Worm (Caenorhabditis elegans) whole organism, L2 larva: ENCODE data around the gene C27F2.4.
"Not testable (repeated sequence)": the region's sequence is repeated elsewhere in the genome, so short reads cannot be mapped to it uniquely, and the experiment has no call there.

Experiments
- C34F6.9 ChIP-seq: fragments of 150-350 bp; optimal IDR thresholded peaks from 2 replicates; lab custom pipeline; 2014; ENCODE audit warnings: missing biosample characterization, missing genetic modification characterization
- R02D3.7 ChIP-seq: fragments of 150-350 bp; optimal IDR thresholded peaks from 2 replicates; lab custom pipeline; 2014; ENCODE audit warnings: missing biosample characterization, missing genetic modification characterization
- Y55F3AM.14 ChIP-seq: fragments of 200-800 bp; sonication (Bioruptor generic); optimal IDR thresholded peaks from 2 replicates; lab custom pipeline; 2018; ENCODE audit warnings: mild to moderate bottlenecking, missing genetic modification characterization, missing compliant biosample characterization
- ZK546.5 ChIP-seq: sonication (generic microtip); optimal IDR thresholded peaks from 2 replicates; lab custom pipeline; 2017; ENCODE audit warnings: missing biosample characterization, missing genetic modification characterization
- aly-2 ChIP-seq: fragments of 150-350 bp; optimal IDR thresholded peaks from 2 replicates; lab custom pipeline; 2014; ENCODE audit warnings: missing biosample characterization, missing genetic modification characterization
- ama-1 ChIP-seq: fragments of 150-350 bp; optimal IDR thresholded peaks from 2 replicates; lab custom pipeline; 2018; ENCODE audit warnings: inconsistent platforms
- ceh-16 ChIP-seq: fragments of 150-350 bp; optimal IDR thresholded peaks from 2 replicates; lab custom pipeline; 2014; ENCODE audit warnings: missing biosample characterization, missing genetic modification characterization
- ceh-82 ChIP-seq: fragments of 150-350 bp; optimal IDR thresholded peaks from 2 replicates; lab custom pipeline; 2014; ENCODE audit warnings: missing biosample characterization, missing genetic modification characterization
- crh-2 ChIP-seq: sonication (generic microtip); optimal IDR thresholded peaks from 2 replicates; lab custom pipeline; 2017; ENCODE audit warnings: missing biosample characterization, missing genetic modification characterization
- egl-27 ChIP-seq: sonication (generic microtip); optimal IDR thresholded peaks from 3 replicates; lab custom pipeline; 2017; ENCODE audit warnings: missing biosample characterization, missing genetic modification reagents, missing genetic modification characterization
- elt-1 ChIP-seq: fragments of 150-350 bp; optimal IDR thresholded peaks from 2 replicates; lab custom pipeline; 2014; ENCODE audit warnings: missing biosample characterization, missing genetic modification characterization
- elt-3 ChIP-seq: sonication (generic microtip); optimal IDR thresholded peaks from 2 replicates; lab custom pipeline; 2017; ENCODE audit warnings: missing biosample characterization, missing genetic modification characterization
- fos-1 ChIP-seq: fragments of 150-350 bp; optimal IDR thresholded peaks from 2 replicates; lab custom pipeline; 2014; ENCODE audit warnings: missing biosample characterization, missing genetic modification characterization
- gmeb-1 ChIP-seq: fragments of 150-350 bp; optimal IDR thresholded peaks from 2 replicates; lab custom pipeline; 2014; ENCODE audit warnings: missing biosample characterization, missing genetic modification characterization
- lin-11 ChIP-seq: fragments of 150-350 bp; sonication (generic microtip); optimal IDR thresholded peaks from 2 replicates; lab custom pipeline; 2014; ENCODE audit warnings: missing biosample characterization, missing genetic modification characterization, inconsistent platforms, mixed read lengths
- lsy-2 ChIP-seq, 2 experiments: fragments of 150-350 bp in 1 of 2; sonication (generic microtip) in 1 of 2; optimal IDR thresholded peaks; 2 replicates each; lab custom pipeline; 2014 to 2017; ENCODE audit warnings: missing biosample characterization in 2 of 2, missing genetic modification characterization in 2 of 2
- mbf-1 ChIP-seq: sonication (generic microtip); optimal IDR thresholded peaks from 2 replicates; lab custom pipeline; 2017; ENCODE audit warnings: missing biosample characterization, missing genetic modification characterization
- mdl-1 ChIP-seq, 2 experiments: fragments of 150-350 bp in 1 of 2; sonication (generic microtip) in 1 of 2; optimal IDR thresholded peaks; 2 replicates each; lab custom pipeline; 2017; ENCODE audit warnings: missing biosample characterization in 2 of 2, missing genetic modification characterization in 2 of 2
- nhr-10 ChIP-seq: sonication (generic microtip); optimal IDR thresholded peaks from 2 replicates; lab custom pipeline; 2017; ENCODE audit warnings: missing biosample characterization, missing genetic modification characterization
- nhr-12 ChIP-seq: fragments of 150-350 bp; optimal IDR thresholded peaks from 2 replicates; lab custom pipeline; 2014; ENCODE audit warnings: missing biosample characterization, missing genetic modification characterization
- nhr-129 ChIP-seq: fragments of 150-350 bp; optimal IDR thresholded peaks from 2 replicates; lab custom pipeline; 2014; ENCODE audit warnings: missing biosample characterization, missing genetic modification characterization
- nhr-21 ChIP-seq: fragments of 150-350 bp; optimal IDR thresholded peaks from 2 replicates; lab custom pipeline; 2014; ENCODE audit warnings: missing biosample characterization, missing genetic modification characterization
- nhr-237 ChIP-seq: fragments of 150-350 bp; optimal IDR thresholded peaks from 2 replicates; lab custom pipeline; 2014; ENCODE audit warnings: missing biosample characterization, missing genetic modification characterization
- nhr-6 ChIP-seq: fragments of 150-350 bp; optimal IDR thresholded peaks from 2 replicates; lab custom pipeline; 2014; ENCODE audit warnings: missing biosample characterization, missing genetic modification characterization
- nhr-77 ChIP-seq: fragments of 150-350 bp; optimal IDR thresholded peaks from 2 replicates; lab custom pipeline; 2014; ENCODE audit warnings: missing biosample characterization, missing genetic modification characterization
- peb-1 ChIP-seq: fragments of 150-350 bp; optimal IDR thresholded peaks from 2 replicates; lab custom pipeline; 2014; ENCODE audit warnings: missing biosample characterization, missing genetic modification characterization
- skn-1 ChIP-seq: sonication (generic microtip); optimal IDR thresholded peaks from 2 replicates; lab custom pipeline; 2017; ENCODE audit warnings: missing biosample characterization, missing genetic modification characterization
- sma-3 ChIP-seq: sonication (generic microtip); optimal IDR thresholded peaks from 2 replicates; lab custom pipeline; 2016; ENCODE audit warnings: missing genetic modification reagents, missing genetic modification characterization, missing compliant biosample characterization
- snpc-4 ChIP-seq: fragments of 150-350 bp; optimal IDR thresholded peaks from 2 replicates; lab custom pipeline; 2014; ENCODE audit warnings: missing biosample characterization, missing genetic modification characterization
- unc-39 ChIP-seq: fragments of 150-350 bp; optimal IDR thresholded peaks from 2 replicates; lab custom pipeline; 2014; ENCODE audit warnings: missing biosample characterization, missing genetic modification characterization
- unc-62 ChIP-seq: fragments of 150-350 bp; optimal IDR thresholded peaks from 2 replicates; lab custom pipeline; 2014; ENCODE audit warnings: missing biosample characterization, missing genetic modification reagents, missing genetic modification characterization
- zag-1 ChIP-seq: fragments of 150-350 bp; optimal IDR thresholded peaks from 2 replicates; lab custom pipeline; 2014; ENCODE audit warnings: missing biosample characterization, missing genetic modification characterization
- ztf-1 ChIP-seq: fragments of 200-800 bp; sonication (Bioruptor generic); conservative IDR thresholded peaks from 2 replicates; pipeline ENCODE4 v1.3.6; 2022; ENCODE audit warnings: missing genetic modification characterization, missing compliant biosample characterization
- ztf-11 ChIP-seq: sonication (generic microtip); optimal IDR thresholded peaks from 2 replicates; lab custom pipeline; 2017; ENCODE audit warnings: missing biosample characterization, missing genetic modification characterization

Gene C27F2.4

ce11 chrIII:4984444-4985086 lies 24.5 kb upstream of the C27F2.4 start, which contains the start of gene C27F2.7:
Gene C27F2.7, minus strand, starts transcription at chrIII:4984494.
- no peak for TF ChIP-seq nhr-237 (tag; lab: Kevin White, UChicago)
- no peak for TF ChIP-seq unc-39
- TF ChIP-seq gmeb-1: no peak
- no peak for TF ChIP-seq sma-3
- TF ChIP-seq ZK546.5 (tag; lab: Kevin White, UChicago): no peak
- TF ChIP-seq ceh-16 (tag; lab: Kevin White, UChicago): no peak
- no peak for TF ChIP-seq aly-2 (tag; lab: Kevin White, UChicago)
- no peak for TF ChIP-seq skn-1

DNA sequence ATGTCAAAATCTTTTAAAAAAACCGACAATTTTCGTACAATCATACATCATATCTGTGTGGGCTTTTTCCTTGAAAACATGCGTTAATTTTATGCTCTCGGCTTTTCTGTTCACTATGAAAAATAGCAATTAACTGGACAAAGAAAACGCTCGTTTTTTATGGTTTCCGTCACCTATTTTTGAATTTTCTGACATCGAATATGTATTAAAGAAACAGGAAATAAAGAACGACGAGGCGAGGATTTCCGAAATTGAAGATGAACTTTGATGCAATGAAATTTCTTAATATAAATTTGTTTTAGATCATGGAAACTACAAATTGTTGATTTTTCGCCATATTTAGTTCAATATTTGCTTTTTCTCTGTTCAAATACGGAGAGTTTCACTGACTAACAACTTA lies 23.9 kb upstream of the C27F2.4 start:
- TF ChIP-seq Y55F3AM.14 (no peak), nhr-77 (no peak), unc-62 (GFP tag; lab: Kevin White, UChicago) (no peak), elt-3 (no peak), nhr-129 (tag; lab: Kevin White, UChicago) (no peak), lin-11 (no peak), zag-1 (tag; lab: Kevin White, UChicago) (no peak), ceh-82 (no peak), fos-1 (tag; lab: Kevin White, UChicago) (no peak), nhr-6 (no peak)

ce11 chrIII:4980367-4980766 lies 20.3 kb upstream of the C27F2.4 start, which contains the start of gene C27F2.6:
Gene C27F2.6, minus strand, starts transcription at chrIII:4980467.
- TF ChIP-seq snpc-4 (tag; lab: Kevin White, UChicago); ztf-11; peb-1 (tag; lab: Kevin White, UChicago): not testable (repeated sequence)
- TF ChIP-seq, all 48 proteins: peak for 0; not testable (repeated sequence) for 48

DNA sequence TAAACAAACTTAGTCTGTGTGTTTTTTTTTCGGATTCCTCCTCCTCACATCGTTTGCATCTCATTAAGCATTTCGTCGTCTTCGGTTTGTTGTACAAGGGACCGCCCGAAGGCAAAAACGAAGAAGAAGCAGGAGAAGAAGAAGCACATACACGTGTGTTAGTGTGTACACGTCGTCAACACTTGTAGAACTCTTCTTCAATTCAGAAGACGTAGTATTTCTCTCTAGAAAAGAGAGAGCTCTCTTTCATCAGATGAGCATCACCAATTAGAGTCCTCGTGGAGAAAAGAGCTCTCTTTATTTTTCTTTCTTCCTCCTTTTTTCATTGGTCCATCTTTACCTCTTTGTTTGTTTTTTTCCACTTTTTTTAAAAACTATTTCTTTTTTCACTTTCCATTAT lies 8.0 kb upstream of the C27F2.4 start:
- no peak for TF ChIP-seq zag-1 (tag; lab: Kevin White, UChicago)
- peak; percentile 41 for TF ChIP-seq C34F6.9 (tag; lab: Kevin White, UChicago)
- TF ChIP-seq mbf-1 (tag; lab: Kevin White, UChicago): no peak
- peak; percentile 2 for TF ChIP-seq nhr-129 (tag; lab: Kevin White, UChicago)
- no peak for TF ChIP-seq mdl-1 (tag; optimal IDR thresholded peaks at IDR 0.05; lab: Kevin White, UChicago)
- peak in 1 of 2 experiments; percentile 32 for TF ChIP-seq lsy-2 (tag; optimal IDR thresholded peaks at IDR 0.05; lab: Kevin White, UChicago)
- no peak for TF ChIP-seq ztf-11
- TF ChIP-seq peb-1 (tag; lab: Kevin White, UChicago): no peak
- TF ChIP-seq ztf-1 (GFP tag; lab: Robert Waterston, UW): no peak

- no peak for TF ChIP-seq nhr-21 (tag; lab: Kevin White, UChicago)
- TF ChIP-seq C34F6.9 (tag; lab: Kevin White, UChicago): peak; percentile 29
- no peak for TF ChIP-seq nhr-12
- peak in 1 of 2 experiments; percentile 26 for TF ChIP-seq lsy-2 (tag; optimal IDR thresholded peaks at IDR 0.05; lab: Kevin White, UChicago)
- no peak for TF ChIP-seq elt-1 (tag; lab: Kevin White, UChicago)
- no peak for TF ChIP-seq nhr-77
- TF ChIP-seq zag-1 (tag; lab: Kevin White, UChicago): peak; percentile 49
- TF ChIP-seq nhr-129 (tag; lab: Kevin White, UChicago): no peak
- no peak for TF ChIP-seq crh-2 (tag; lab: Kevin White, UChicago)
Observed at ce11 chrIII:4967236-4967635, 7.1 kb upstream of the C27F2.4 start.

ce11 chrIII:4965271-4965670 lies 5.2 kb upstream of the C27F2.4 start, which contains the start of gene nca-2:
Gene nca-2, plus strand, starts transcription at chrIII:4965571.
- TF ChIP-seq elt-1 (tag; lab: Kevin White, UChicago): no peak
- no peak for TF ChIP-seq lsy-2 (tag; optimal IDR thresholded peaks at IDR 0.05; lab: Kevin White, UChicago)
- no peak for TF ChIP-seq nhr-10 (tag; lab: Kevin White, UChicago)
- no peak for TF ChIP-seq sma-3
- no peak for TF ChIP-seq ztf-11
- no peak for TF ChIP-seq ama-1
- TF ChIP-seq elt-3: no peak
- TF ChIP-seq skn-1: no peak
- TF ChIP-seq aly-2 (tag; lab: Kevin White, UChicago): no peak
- no peak for TF ChIP-seq R02D3.7 (tag; lab: Kevin White, UChicago)
- no peak for TF ChIP-seq nhr-129 (tag; lab: Kevin White, UChicago)
- TF ChIP-seq gmeb-1: no peak
- TF ChIP-seq egl-27 (tag; lab: Kevin White, UChicago): no peak
- TF ChIP-seq, all 48 proteins: peak for 0
